Worm (Caenorhabditis elegans): ENCODE data around the gene Y43F8B.28.

ce11 chrV:19519511-19519934 lies 34.4 kb downstream of the Y43F8B.28 start:
- TF ChIP-seq med-1 (GFP tag; optimal IDR thresholded peaks at IDR 0.05; ENCODE audit: insufficient read depth) (no peak), ztf-23 (GFP tag; IDR thresholded peaks at IDR 0.05) (no peak), flt-1 (GFP tag; IDR thresholded peaks at IDR 0.05) (0 out of 2 replicates have a peak, but pooled peaks have one; percentile 20), T22C8.4 (GFP tag; IDR thresholded peaks at IDR 0.05) (no peak), cog-1 (tag; optimal IDR thresholded peaks at IDR 0.05) (no peak), ref-1 (GFP tag; conservative IDR thresholded peaks at IDR 0.05) (no peak), klf-2 (GFP tag; conservative IDR thresholded peaks at IDR 0.05) (no peak), ztf-29 (GFP tag; IDR thresholded peaks at IDR 0.05) (no peak)
